Worm (Caenorhabditis elegans) whole organism, L3 larva: ENCODE results near the gene ZK792.12.

ENCODE experiments used
- ama-1 ChIP-seq: fragments of 150-350 bp; optimal IDR thresholded peaks from 2 replicates; lab custom pipeline; 2018
- egl-27 ChIP-seq: sonication (generic microtip); optimal IDR thresholded peaks from 4 replicates; lab custom pipeline; 2017; ENCODE audit warnings: missing biosample characterization, missing genetic modification reagents, missing genetic modification characterization
- fkh-10 ChIP-seq: sonication (generic microtip); optimal IDR thresholded peaks from 2 replicates; lab custom pipeline; 2017; ENCODE audit warnings: missing biosample characterization, missing genetic modification reagents, missing genetic modification characterization
- fos-1 ChIP-seq: fragments of 150-350 bp; optimal IDR thresholded peaks from 2 replicates; lab custom pipeline; 2014; ENCODE audit warnings: missing biosample characterization, missing genetic modification characterization
- skn-1 ChIP-seq: fragments of 150-350 bp; optimal IDR thresholded peaks from 2 replicates; lab custom pipeline; 2014; ENCODE audit warnings: missing biosample characterization, missing genetic modification characterization

DNA sequence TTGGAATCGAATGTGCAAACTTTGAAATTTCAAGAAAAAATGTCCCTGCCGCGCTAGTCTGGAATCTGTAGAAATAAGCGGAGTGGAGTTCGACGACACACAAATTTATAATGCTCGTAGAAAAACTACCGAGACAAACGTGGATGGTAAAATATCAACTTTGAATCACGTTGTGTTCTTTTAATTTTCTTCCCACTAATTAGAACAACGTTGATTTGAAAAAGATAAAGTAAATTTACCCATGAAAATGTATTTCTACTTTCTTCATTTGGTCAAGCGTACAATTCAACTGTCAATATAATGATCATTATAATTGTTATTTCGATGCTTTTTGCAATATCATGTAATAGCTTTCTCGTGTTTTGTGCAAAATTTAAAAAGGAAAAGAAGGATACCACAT is 48.8 kb downstream of the ZK792.12 start, which contains the start of gene K01A6.5:
- no peak for TF ChIP-seq ama-1
- TF ChIP-seq skn-1 (tag; lab: Kevin White, UChicago) = no peak
- TF ChIP-seq egl-27 (tag; lab: Kevin White, UChicago) = no peak
- TF ChIP-seq fos-1 (tag; lab: Kevin White, UChicago) = no peak
- no peak for TF ChIP-seq fkh-10 (GFP tag; lab: Kevin White, UChicago)
